Worm (Caenorhabditis elegans): ENCODE results near the gene affl-1.

The affl-1 gene

ce11 chrIII:439926-440325 lies at the start of gene affl-1:
TSS of gene affl-1 (plus strand) at chrIII:440226.
- TF ChIP-seq him-1 (tag; optimal IDR thresholded peaks at IDR 0.05) (no peak), W03F9.2 (tag; optimal IDR thresholded peaks at IDR 0.05) (no peak), dao-5 (tag; optimal IDR thresholded peaks at IDR 0.05) (no peak)

- TF ChIP-seq dao-5 (tag; optimal IDR thresholded peaks at IDR 0.05) (no peak), W03F9.2 (tag; optimal IDR thresholded peaks at IDR 0.05) (no peak), him-1 (tag; optimal IDR thresholded peaks at IDR 0.05) (no peak)
Observed at ce11 chrIII:400898-401297, 39.1 kb upstream of the affl-1 start.

DNA sequence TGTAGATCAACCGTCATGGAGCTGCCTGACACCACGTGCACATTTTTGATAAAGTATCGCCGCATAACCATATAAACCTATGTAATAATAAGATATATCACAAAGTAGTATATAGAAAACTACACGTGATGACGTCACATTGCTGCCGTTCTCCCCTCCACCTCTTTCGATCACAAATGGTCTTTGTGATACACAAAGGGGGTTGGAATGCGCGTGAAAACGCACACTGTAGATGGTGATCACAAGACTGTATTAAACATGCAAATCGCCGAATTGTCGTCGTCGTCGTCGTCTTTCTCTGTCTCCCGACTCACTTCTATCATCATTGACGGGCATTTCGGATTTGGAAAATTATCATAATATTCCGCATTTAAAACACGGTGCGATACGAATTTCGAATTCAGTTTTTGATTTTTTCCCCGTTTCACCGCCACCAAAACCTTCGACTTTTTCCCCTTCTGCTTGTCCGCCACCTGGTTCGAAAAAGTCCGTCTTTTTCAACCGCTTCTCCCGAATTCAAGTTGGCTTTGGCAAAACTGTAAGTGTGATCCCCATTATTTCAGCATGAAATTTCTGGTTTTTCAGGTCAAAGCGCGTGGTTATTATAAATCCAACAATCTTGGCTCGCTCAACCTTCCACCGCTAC lies 37.7 kb upstream of the affl-1 start, which contains the start of the genes Y55B1BL.1 and Y55B1BL.2:
Y55B1BL.1 (plus strand) TSS at position 217 of the 646 bp plus-strand sequence.
Y55B1BL.2 (plus strand) TSS at position 596 of the 646 bp plus-strand sequence.
- TF ChIP-seq dao-5 (tag; optimal IDR thresholded peaks at IDR 0.05) (no peak), W03F9.2 (tag; optimal IDR thresholded peaks at IDR 0.05) (no peak), him-1 (tag; optimal IDR thresholded peaks at IDR 0.05) (no peak)

ce11 chrIII:418649-419048 lies 21.4 kb upstream of the affl-1 start, which contains the start of gene stim-1:
TSS of gene stim-1 (minus strand) at chrIII:418749.
- TF ChIP-seq W03F9.2 (tag; optimal IDR thresholded peaks at IDR 0.05), result no peak
- no peak for TF ChIP-seq him-1 (tag; optimal IDR thresholded peaks at IDR 0.05)
- TF ChIP-seq dao-5 (tag; optimal IDR thresholded peaks at IDR 0.05), result no peak

DNA sequence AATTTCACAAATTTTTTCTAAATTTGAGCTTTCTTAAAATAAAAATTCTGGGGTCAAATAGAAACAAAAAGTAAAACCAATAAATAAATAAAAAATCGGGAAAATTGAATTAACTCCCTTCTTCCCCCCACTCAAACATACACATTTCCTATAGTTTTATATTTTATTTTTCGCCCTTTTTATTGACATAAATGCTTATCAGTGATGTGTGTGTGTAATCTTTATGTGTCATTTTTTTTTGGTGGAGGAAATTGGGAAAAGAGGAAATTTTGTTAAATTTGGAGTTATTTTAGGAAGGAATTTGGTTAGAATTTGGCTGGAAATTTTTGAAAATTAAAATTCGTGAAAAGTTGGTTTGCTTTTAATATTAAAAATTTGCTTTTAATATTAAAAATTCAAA lies 17.5 kb upstream of the affl-1 start:
- no peak for TF ChIP-seq W03F9.2 (tag; optimal IDR thresholded peaks at IDR 0.05)
- TF ChIP-seq dao-5 (tag; optimal IDR thresholded peaks at IDR 0.05), result no peak
- no peak for TF ChIP-seq him-1 (tag; optimal IDR thresholded peaks at IDR 0.05)

DNA sequence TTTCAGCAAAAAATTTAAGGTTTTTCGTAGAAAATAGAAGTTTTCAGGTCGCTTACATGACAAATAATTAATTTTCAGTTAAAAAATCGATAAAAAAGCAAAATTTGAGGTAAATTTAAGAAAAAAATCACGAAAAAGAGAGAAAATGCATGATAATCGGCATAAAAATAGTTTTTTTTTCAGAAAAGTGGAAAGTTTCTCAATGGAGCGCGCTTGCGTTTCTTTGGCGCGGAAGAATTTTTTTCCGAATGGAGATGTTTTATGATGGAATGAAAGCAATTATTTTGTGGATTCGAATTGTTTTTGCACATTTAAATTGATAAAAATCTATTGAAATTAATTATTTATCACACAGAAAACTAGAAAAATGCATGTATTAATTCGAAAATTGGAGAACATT lies 16.2 kb upstream of the affl-1 start:
- no peak for TF ChIP-seq dao-5 (tag; optimal IDR thresholded peaks at IDR 0.05)
- no peak for TF ChIP-seq W03F9.2 (tag; optimal IDR thresholded peaks at IDR 0.05)
- no peak for TF ChIP-seq him-1 (tag; optimal IDR thresholded peaks at IDR 0.05)

DNA sequence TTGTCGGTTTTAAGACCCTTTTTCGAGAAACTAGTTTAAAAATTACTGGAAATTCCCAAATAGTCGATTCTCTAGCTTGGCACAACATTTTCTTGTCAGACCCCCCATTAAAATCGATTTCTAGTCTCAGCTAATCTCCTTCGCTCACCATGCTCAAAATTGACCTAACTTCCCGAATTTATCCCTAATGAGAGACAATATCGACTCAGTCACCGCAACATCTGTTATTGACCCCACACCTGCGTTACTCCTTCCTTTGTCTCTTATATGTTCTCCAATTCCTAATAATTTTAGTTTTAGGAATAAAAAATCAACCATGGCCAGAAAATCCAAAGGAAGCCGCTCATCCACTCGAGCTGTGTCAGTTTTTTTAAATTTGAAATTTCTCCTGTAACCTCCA lies 11.0 kb upstream of the affl-1 start, which contains the start of gene cec-8:
cec-8 (plus strand) TSS at position 301 of the 400 bp plus-strand sequence.
- no peak for TF ChIP-seq him-1 (tag; optimal IDR thresholded peaks at IDR 0.05)
- TF ChIP-seq W03F9.2 (tag; optimal IDR thresholded peaks at IDR 0.05), result no peak
- no peak for TF ChIP-seq dao-5 (tag; optimal IDR thresholded peaks at IDR 0.05)

- TF ChIP-seq him-1 (tag; optimal IDR thresholded peaks at IDR 0.05) (no peak), dao-5 (tag; optimal IDR thresholded peaks at IDR 0.05) (no peak), W03F9.2 (tag; optimal IDR thresholded peaks at IDR 0.05) (no peak)
Observed at ce11 chrIII:432988-433387, 7.0 kb upstream of the affl-1 start.

- TF ChIP-seq him-1 (tag; optimal IDR thresholded peaks at IDR 0.05) (no peak), W03F9.2 (tag; optimal IDR thresholded peaks at IDR 0.05) (no peak), dao-5 (tag; optimal IDR thresholded peaks at IDR 0.05) (no peak)
Observed at ce11 chrIII:434361-434941, 5.6 kb upstream of the affl-1 start, which contains the start of gene affl-2. TSS of gene affl-2 (plus strand) at chrIII:434891.

ce11 chrIII:437033-437432 lies 3.0 kb upstream of the affl-1 start:
- TF ChIP-seq W03F9.2 (tag; optimal IDR thresholded peaks at IDR 0.05) (no peak), dao-5 (tag; optimal IDR thresholded peaks at IDR 0.05) (no peak), him-1 (tag; optimal IDR thresholded peaks at IDR 0.05) (no peak)

DNA sequence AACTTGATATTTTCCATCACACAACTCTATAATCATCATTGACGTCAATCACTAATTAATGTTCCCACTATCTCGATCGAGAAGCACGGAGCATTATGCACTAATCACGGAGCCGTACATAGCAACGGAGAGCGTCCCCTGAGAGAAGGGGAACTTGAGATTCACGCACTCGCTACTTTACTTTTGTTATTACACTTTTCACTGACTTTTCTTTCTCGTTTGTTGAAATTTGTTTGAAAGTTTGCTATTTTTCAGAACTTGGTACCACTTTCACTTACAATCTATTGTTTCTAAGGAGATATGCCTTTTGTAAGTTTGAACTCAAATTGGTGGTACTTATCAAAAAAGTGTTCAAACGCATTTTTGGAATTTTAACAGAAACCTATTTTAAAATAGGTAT lies 4.1 kb downstream of the affl-1 start, which contains the start of gene Y55B1BR.8:
Y55B1BR.8 (plus strand) TSS at position 301 of the 400 bp plus-strand sequence.
- no peak for TF ChIP-seq dao-5 (tag; optimal IDR thresholded peaks at IDR 0.05)
- TF ChIP-seq W03F9.2 (tag; optimal IDR thresholded peaks at IDR 0.05), result no peak
- TF ChIP-seq him-1 (tag; optimal IDR thresholded peaks at IDR 0.05), result no peak

ce11 chrIII:446860-447259 lies 6.8 kb downstream of the affl-1 start:
- TF ChIP-seq W03F9.2 (tag; optimal IDR thresholded peaks at IDR 0.05) (no peak), him-1 (tag; optimal IDR thresholded peaks at IDR 0.05) (no peak), dao-5 (tag; optimal IDR thresholded peaks at IDR 0.05) (no peak)

DNA sequence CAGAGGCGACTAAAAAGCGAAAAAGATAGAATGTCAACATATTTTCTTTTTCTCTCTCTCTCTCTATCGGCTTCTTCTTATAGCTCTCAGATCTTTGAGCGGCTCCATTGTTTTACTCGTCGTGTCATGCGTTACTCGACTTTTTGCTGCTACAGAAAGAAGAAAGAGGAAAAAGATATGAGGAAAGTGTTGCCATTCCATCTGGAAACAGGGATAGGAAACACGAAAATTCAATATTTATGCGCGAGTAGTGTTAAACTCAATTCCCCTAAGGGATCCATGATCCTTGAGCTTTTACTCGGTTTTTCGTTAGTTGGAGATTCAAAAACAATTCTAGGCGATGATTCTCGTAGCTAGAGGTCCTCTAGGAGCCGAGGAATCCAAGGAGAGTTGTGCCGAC lies 15.8 kb downstream of the affl-1 start:
- TF ChIP-seq him-1 (tag; optimal IDR thresholded peaks at IDR 0.05), result no peak
- no peak for TF ChIP-seq dao-5 (tag; optimal IDR thresholded peaks at IDR 0.05)

ce11 chrIII:463711-464110 lies 23.7 kb downstream of the affl-1 start, which contains the start of gene Y55B1BR.6:
TSS of gene Y55B1BR.6 (minus strand) at chrIII:463811.
- no peak for TF ChIP-seq W03F9.2 (tag; optimal IDR thresholded peaks at IDR 0.05)
- TF ChIP-seq him-1 (tag; optimal IDR thresholded peaks at IDR 0.05), result no peak
- no peak for TF ChIP-seq dao-5 (tag; optimal IDR thresholded peaks at IDR 0.05)
